Worm (Caenorhabditis elegans) whole organism, L2 larva: ENCODE measurements around the gene fbxb-111.

Source experiments
- Y55F3AM.14 ChIP-seq: fragments of 200-800 bp; sonication (Bioruptor generic); optimal IDR thresholded peaks from 2 replicates; lab custom pipeline; 2018; ENCODE audit warnings: mild to moderate bottlenecking, missing genetic modification characterization, missing compliant biosample characterization
- alr-1 ChIP-seq: fragments of 150-350 bp; optimal IDR thresholded peaks from 2 replicates; lab custom pipeline; 2014; ENCODE audit warnings: missing biosample characterization, missing genetic modification characterization
- dmd-4 ChIP-seq: sonication (generic microtip); optimal IDR thresholded peaks from 2 replicates; lab custom pipeline; 2017; ENCODE audit warnings: missing biosample characterization, missing genetic modification characterization
- mdl-1 ChIP-seq, 2 experiments: fragments of 150-350 bp in 1 of 2; sonication (generic microtip) in 1 of 2; optimal IDR thresholded peaks; 2 replicates each; lab custom pipeline; 2017; ENCODE audit warnings: missing biosample characterization in 2 of 2, missing genetic modification characterization in 2 of 2
- nhr-10 ChIP-seq: sonication (generic microtip); optimal IDR thresholded peaks from 2 replicates; lab custom pipeline; 2017; ENCODE audit warnings: missing biosample characterization, missing genetic modification characterization
- nhr-237 ChIP-seq: fragments of 150-350 bp; optimal IDR thresholded peaks from 2 replicates; lab custom pipeline; 2014; ENCODE audit warnings: missing biosample characterization, missing genetic modification characterization
- nhr-25 ChIP-seq: fragments of 150-350 bp; sonication (generic microtip); optimal IDR thresholded peaks from 3 replicates; lab custom pipeline; 2014; ENCODE audit warnings: missing biosample characterization, missing genetic modification characterization
- skn-1 ChIP-seq: sonication (generic microtip); optimal IDR thresholded peaks from 2 replicates; lab custom pipeline; 2017; ENCODE audit warnings: missing biosample characterization, missing genetic modification characterization
- unc-39 ChIP-seq: fragments of 150-350 bp; optimal IDR thresholded peaks from 2 replicates; lab custom pipeline; 2014; ENCODE audit warnings: missing biosample characterization, missing genetic modification characterization

DNA sequence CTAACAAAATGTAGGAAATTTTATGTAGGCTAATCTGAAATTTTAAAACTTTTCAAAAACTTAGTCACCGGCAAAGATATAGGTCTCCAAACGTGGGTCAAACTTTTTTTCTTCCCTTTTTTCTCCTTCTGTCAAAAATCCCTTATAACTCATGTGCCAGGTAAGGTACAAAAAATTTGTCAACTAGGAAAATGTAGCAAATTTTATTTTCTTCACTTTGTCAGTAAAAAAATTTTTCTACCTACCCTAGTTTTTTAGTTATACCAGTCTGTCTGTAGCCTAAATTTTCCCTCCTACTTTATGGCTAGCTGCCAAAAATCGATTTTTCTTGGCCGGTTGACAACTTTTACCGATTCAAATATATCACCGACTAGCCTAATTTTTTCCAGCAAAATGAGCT is 41.9 kb upstream of the fbxb-111 start, which contains the start of gene set-13:
- TF ChIP-seq mdl-1 (tag; optimal IDR thresholded peaks at IDR 0.05; lab: Kevin White, UChicago) (no peak), dmd-4 (no peak), unc-39 (no peak), skn-1 (tag; lab: Kevin White, UChicago) (no peak), Y55F3AM.14 (GFP tag; lab: Kevin White, UChicago) (no peak), nhr-10 (tag; lab: Kevin White, UChicago) (no peak), alr-1 (tag; lab: Kevin White, UChicago) (no peak), nhr-237 (tag; lab: Kevin White, UChicago) (no peak), nhr-25 (no peak)
